Worm (Caenorhabditis elegans) whole organism, L3 larva: ENCODE data around the gene C34F6.1.

ENCODE experiments used
- ZK546.5 ChIP-seq: sonication (generic microtip); optimal IDR thresholded peaks from 2 replicates; lab custom pipeline; 2017; ENCODE audit warnings: missing biosample characterization, missing genetic modification characterization
- ama-1 ChIP-seq: fragments of 150-350 bp; optimal IDR thresholded peaks from 2 replicates; lab custom pipeline; 2018
- egl-5 ChIP-seq: fragments of 150-350 bp; optimal IDR thresholded peaks from 2 replicates; lab custom pipeline; 2017; ENCODE audit warnings: missing biosample characterization, missing genetic modification reagents, missing genetic modification characterization, inconsistent platforms
- elt-1 ChIP-seq: fragments of 150-350 bp; optimal IDR thresholded peaks from 2 replicates; lab custom pipeline; 2014; ENCODE audit warnings: missing biosample characterization, missing genetic modification characterization
- elt-2 ChIP-seq: sonication (generic microtip); optimal IDR thresholded peaks from 2 replicates; lab custom pipeline; 2016; ENCODE audit warnings: missing genetic modification reagents, mild to moderate bottlenecking, missing genetic modification characterization, missing compliant biosample characterization
- elt-3 ChIP-seq, 3 experiments: fragments of 150-350 bp in 1 of 3; sonication (generic microtip) in 2 of 3; optimal IDR thresholded peaks; 2 replicates in 2 of 3; 4 replicates in 1 of 3; lab custom pipeline; 2014 to 2017; ENCODE audit warnings: missing biosample characterization in 3 of 3, missing genetic modification characterization in 3 of 3
- fos-1 ChIP-seq: fragments of 150-350 bp; optimal IDR thresholded peaks from 2 replicates; lab custom pipeline; 2014; ENCODE audit warnings: missing biosample characterization, missing genetic modification characterization
- hmg-11 ChIP-seq: sonication (generic microtip); optimal IDR thresholded peaks from 2 replicates; lab custom pipeline; 2016; ENCODE audit warnings: missing genetic modification characterization, missing compliant biosample characterization
- nhr-12 ChIP-seq: fragments of 150-350 bp; optimal IDR thresholded peaks from 2 replicates; lab custom pipeline; 2014; ENCODE audit warnings: missing biosample characterization, missing genetic modification characterization
- nhr-28 ChIP-seq: fragments of 150-350 bp; optimal IDR thresholded peaks from 2 replicates; lab custom pipeline; 2014; ENCODE audit warnings: missing biosample characterization, missing genetic modification characterization
- nhr-76 ChIP-seq: fragments of 150-350 bp; sonication (generic microtip); optimal IDR thresholded peaks from 5 replicates; lab custom pipeline; 2014; ENCODE audit warnings: missing biosample characterization, missing genetic modification characterization
- nhr-77 ChIP-seq: fragments of 150-350 bp; optimal IDR thresholded peaks from 2 replicates; lab custom pipeline; 2014; ENCODE audit warnings: missing biosample characterization, missing genetic modification characterization

ce11 chrX:11211360-11211759, 14.7 kb upstream of the C34F6.1 start:
- TF ChIP-seq nhr-12: no peak
- TF ChIP-seq ama-1: no peak
- no peak for TF ChIP-seq ZK546.5 (tag; lab: Kevin White, UChicago)
- TF ChIP-seq fos-1 (tag; lab: Kevin White, UChicago): no peak
- no peak for TF ChIP-seq elt-2 (tag; lab: Kevin White, UChicago)
- no peak for TF ChIP-seq nhr-76
- TF ChIP-seq hmg-11: no peak
- TF ChIP-seq elt-1 (tag; lab: Kevin White, UChicago): no peak
- no peak for TF ChIP-seq egl-5 (tag; lab: Kevin White, UChicago)
- no peak for TF ChIP-seq nhr-28
- TF ChIP-seq nhr-77 (tag; lab: Kevin White, UChicago): no peak
- no peak for TF ChIP-seq elt-3 (tag; optimal IDR thresholded peaks at IDR 0.05; lab: Kevin White, UChicago)
